Worm (Caenorhabditis elegans) whole organism, late embryonic: Measurements from ENCODE around the gene F28C1.1.

Source experiments
- C08G9.2 ChIP-seq: sonication (generic microtip); optimal IDR thresholded peaks from 2 replicates; lab custom pipeline; 2016; ENCODE audit warnings: mild to moderate bottlenecking, missing genetic modification characterization, moderate library complexity, missing compliant biosample characterization
- C38D4.7 ChIP-seq: fragments of 200-800 bp; sonication (Bioruptor generic); optimal IDR thresholded peaks from 2 replicates; lab custom pipeline; 2018; ENCODE audit warnings: mild to moderate bottlenecking, missing genetic modification characterization, moderate library complexity, missing compliant biosample characterization
- F13H6.1 ChIP-seq: sonication (generic microtip); optimal IDR thresholded peaks from 2 replicates; lab custom pipeline; 2016; ENCODE audit warnings: missing genetic modification characterization, missing compliant biosample characterization
- K02D7.2 ChIP-seq: sonication (generic microtip); optimal IDR thresholded peaks from 2 replicates; lab custom pipeline; 2017; ENCODE audit warnings: mild to moderate bottlenecking, missing genetic modification characterization, missing compliant biosample characterization
- K09A11.1 ChIP-seq: sonication (generic microtip); optimal IDR thresholded peaks from 2 replicates; lab custom pipeline; 2017; ENCODE audit warnings: antibody characterized with exemption, mild to moderate bottlenecking, missing genetic modification characterization, missing compliant biosample characterization; ENCODE audit not compliant: insufficient read depth
- Y22D7AL.16 ChIP-seq: sonication (generic microtip); optimal IDR thresholded peaks from 2 replicates; lab custom pipeline; 2016; ENCODE audit warnings: missing genetic modification characterization, missing compliant biosample characterization
- ahr-1 ChIP-seq: sonication (generic microtip); optimal IDR thresholded peaks from 2 replicates; lab custom pipeline; 2016; ENCODE audit warnings: missing genetic modification characterization, missing compliant biosample characterization
- ama-1 ChIP-seq: fragments of 150-350 bp; optimal IDR thresholded peaks from 2 replicates; lab custom pipeline; 2014
- ceh-14 ChIP-seq: sonication (generic microtip); optimal IDR thresholded peaks from 2 replicates; lab custom pipeline; 2016; ENCODE audit warnings: missing genotype, missing genetic modification characterization, missing compliant biosample characterization
- ceh-30 ChIP-seq: fragments of 150-350 bp; optimal IDR thresholded peaks from 2 replicates; lab custom pipeline; 2014; ENCODE audit warnings: missing biosample characterization, missing genetic modification characterization
- ceh-31 ChIP-seq: sonication (generic microtip); optimal IDR thresholded peaks from 2 replicates; lab custom pipeline; 2016; ENCODE audit warnings: missing genetic modification characterization, missing compliant biosample characterization
- ceh-48 ChIP-seq: sonication (generic microtip); optimal IDR thresholded peaks from 2 replicates; lab custom pipeline; 2016; ENCODE audit warnings: missing genetic modification characterization, inconsistent platforms, missing compliant biosample characterization
- ceh-9 ChIP-seq: sonication (generic microtip); optimal IDR thresholded peaks from 2 replicates; lab custom pipeline; 2016; ENCODE audit warnings: mild to moderate bottlenecking, missing genetic modification characterization, inconsistent platforms, missing compliant biosample characterization
- dmd-4 ChIP-seq: sonication (generic microtip); optimal IDR thresholded peaks from 2 replicates; lab custom pipeline; 2016; ENCODE audit warnings: borderline replicate concordance, missing genetic modification characterization, missing compliant biosample characterization
- dve-1 ChIP-seq: sonication (generic microtip); optimal IDR thresholded peaks from 2 replicates; lab custom pipeline; 2017; ENCODE audit warnings: antibody characterized with exemption, mild to moderate bottlenecking, missing genetic modification characterization, missing compliant biosample characterization
- ets-4 ChIP-seq: sonication (generic microtip); optimal IDR thresholded peaks from 2 replicates; lab custom pipeline; 2016; ENCODE audit warnings: missing genetic modification characterization, missing compliant biosample characterization
- eyg-1 ChIP-seq: sonication (generic microtip); optimal IDR thresholded peaks from 2 replicates; lab custom pipeline; 2016; ENCODE audit warnings: missing genotype, missing genetic modification characterization, missing compliant biosample characterization
- fax-1 ChIP-seq: sonication (generic microtip); optimal IDR thresholded peaks from 2 replicates; lab custom pipeline; 2016; ENCODE audit warnings: missing genotype, missing genetic modification characterization, missing compliant biosample characterization
- fkh-10 ChIP-seq: fragments of 150-350 bp; optimal IDR thresholded peaks from 2 replicates; lab custom pipeline; 2014; ENCODE audit warnings: missing biosample characterization, missing genetic modification reagents, missing genetic modification characterization
- fkh-6 ChIP-seq: sonication (generic microtip); optimal IDR thresholded peaks from 2 replicates; lab custom pipeline; 2016; ENCODE audit warnings: missing genetic modification characterization, missing compliant biosample characterization
- hlh-13 ChIP-seq: fragments of 200-800 bp; sonication (Bioruptor generic); optimal IDR thresholded peaks from 2 replicates; lab custom pipeline; 2018; ENCODE audit warnings: mild to moderate bottlenecking, missing genetic modification characterization, missing compliant biosample characterization
- hlh-15 ChIP-seq: sonication (generic microtip); optimal IDR thresholded peaks from 2 replicates; lab custom pipeline; 2016; ENCODE audit warnings: missing genetic modification characterization, missing compliant biosample characterization
- hlh-30 ChIP-seq: sonication (generic microtip); optimal IDR thresholded peaks from 2 replicates; lab custom pipeline; 2017; ENCODE audit warnings: antibody characterized with exemption, missing genetic modification characterization, missing compliant biosample characterization; ENCODE audit not compliant: insufficient read depth
- hlh-6 ChIP-seq: sonication (generic microtip); optimal IDR thresholded peaks from 2 replicates; lab custom pipeline; 2016; ENCODE audit warnings: missing genotype, missing genetic modification characterization, missing compliant biosample characterization
- lin-11 ChIP-seq: fragments of 200-800 bp; sonication (Bioruptor generic); optimal IDR thresholded peaks from 2 replicates; lab custom pipeline; 2018; ENCODE audit warnings: mild to moderate bottlenecking, missing genetic modification characterization, missing compliant biosample characterization
- madf-2 ChIP-seq: sonication (generic microtip); optimal IDR thresholded peaks from 2 replicates; lab custom pipeline; 2017; ENCODE audit warnings: missing genetic modification characterization, missing compliant biosample characterization
- nfya-1 ChIP-seq: sonication (generic microtip); optimal IDR thresholded peaks from 2 replicates; lab custom pipeline; 2017; ENCODE audit warnings: missing genetic modification characterization, mild to moderate bottlenecking, missing compliant biosample characterization, antibody characterized with exemption, moderate library complexity
- nhr-11 ChIP-seq: fragments of 150-350 bp; optimal IDR thresholded peaks from 2 replicates; lab custom pipeline; 2014; ENCODE audit warnings: missing biosample characterization, missing genetic modification characterization
- nhr-232 ChIP-seq: sonication (generic microtip); optimal IDR thresholded peaks from 2 replicates; lab custom pipeline; 2016; ENCODE audit warnings: missing genetic modification characterization, missing compliant biosample characterization
- npax-4 ChIP-seq: sonication (generic microtip); optimal IDR thresholded peaks from 2 replicates; lab custom pipeline; 2016; ENCODE audit warnings: missing genetic modification characterization, missing compliant biosample characterization
- pat-9 ChIP-seq: fragments of 200-800 bp; sonication (Bioruptor generic); optimal IDR thresholded peaks from 2 replicates; lab custom pipeline; 2018; ENCODE audit warnings: mild to moderate bottlenecking, missing genetic modification characterization, moderate library complexity, missing compliant biosample characterization
- pax-1 ChIP-seq: fragments of 150-350 bp; optimal IDR thresholded peaks from 2 replicates; lab custom pipeline; 2014; ENCODE audit warnings: missing biosample characterization, missing genetic modification characterization
- pha-2 ChIP-seq: sonication (generic microtip); optimal IDR thresholded peaks from 2 replicates; lab custom pipeline; 2017; ENCODE audit warnings: mild to moderate bottlenecking, missing genetic modification characterization, missing compliant biosample characterization
- pha-4 ChIP-seq: fragments of 150-350 bp; optimal IDR thresholded peaks from 2 replicates; lab custom pipeline; 2018; ENCODE audit warnings: missing biosample characterization, missing genetic modification reagents, missing genetic modification characterization
- pqm-1 ChIP-seq: sonication (generic microtip); optimal IDR thresholded peaks from 2 replicates; lab custom pipeline; 2016; ENCODE audit warnings: missing genetic modification characterization, missing compliant biosample characterization
- pros-1 ChIP-seq: fragments of 150-350 bp; optimal IDR thresholded peaks from 2 replicates; lab custom pipeline; 2014; ENCODE audit warnings: missing biosample characterization, missing genetic modification reagents, missing genetic modification characterization
- sdc-2 ChIP-seq: sonication (generic microtip); optimal IDR thresholded peaks from 2 replicates; lab custom pipeline; 2016; ENCODE audit warnings: missing genotype, missing genetic modification characterization, missing compliant biosample characterization
- sox-2 ChIP-seq: fragments of 200-800 bp; sonication (Bioruptor generic); IDR thresholded peaks from 2 replicates; pipeline ENCODE4 v1.3.6; 2022; ENCODE audit warnings: missing genetic modification reagents, missing genetic modification characterization, missing compliant biosample characterization
- sox-4 ChIP-seq: sonication (generic microtip); optimal IDR thresholded peaks from 2 replicates; lab custom pipeline; 2017; ENCODE audit warnings: mild to moderate bottlenecking, missing genetic modification characterization, inconsistent platforms, missing compliant biosample characterization
- syd-9 ChIP-seq: sonication (generic microtip); optimal IDR thresholded peaks from 2 replicates; lab custom pipeline; 2016; ENCODE audit warnings: mild to moderate bottlenecking, missing genetic modification characterization, moderate library complexity, missing compliant biosample characterization
- tbx-2 ChIP-seq: sonication (generic microtip); optimal IDR thresholded peaks from 2 replicates; lab custom pipeline; 2016; ENCODE audit warnings: missing genetic modification characterization, missing compliant biosample characterization
- tbx-7 ChIP-seq: sonication (generic microtip); optimal IDR thresholded peaks from 2 replicates; lab custom pipeline; 2016; ENCODE audit warnings: missing genotype, missing genetic modification characterization, missing compliant biosample characterization
- ttx-3 ChIP-seq: sonication (generic microtip); optimal IDR thresholded peaks from 2 replicates; lab custom pipeline; 2016; ENCODE audit warnings: missing genetic modification reagents, missing genetic modification characterization, missing compliant biosample characterization
- unc-3 ChIP-seq, 2 experiments: fragments of 200-800 bp in 1 of 2; sonication (Bioruptor generic) in 1 of 2; sonication (generic microtip) in 1 of 2; conservative IDR thresholded peaks in 1 of 2; optimal IDR thresholded peaks in 1 of 2; 2 replicates each; pipeline versions ENCODE4 v1.3.6 to Lab custom; 2016 to 2022; ENCODE audit warnings: missing compliant biosample characterization in 2 of 2, missing genetic modification characterization in 2 of 2, missing genetic modification reagents in 1 of 2
- unc-42 ChIP-seq: sonication (generic microtip); optimal IDR thresholded peaks from 2 replicates; lab custom pipeline; 2016; ENCODE audit warnings: missing genotype, missing genetic modification characterization, missing compliant biosample characterization
- unc-55 ChIP-seq: sonication (generic microtip); optimal IDR thresholded peaks from 2 replicates; lab custom pipeline; 2017; ENCODE audit warnings: missing biosample characterization, missing genetic modification reagents, missing genetic modification characterization

F28C1.1 gene

ce11 chrV:12408525-12408924, 42.1 kb upstream of the F28C1.1 start, which contains the start of gene cdr-4:
Gene cdr-4 (minus strand): TSS chrV:12408625.
- TF ChIP-seq sdc-2 (tag; lab: Kevin White, UChicago): no peak
- TF ChIP-seq hlh-6: no peak
- TF ChIP-seq ceh-30: no peak
- TF ChIP-seq nfya-1: no peak
- no peak for TF ChIP-seq pha-4 (tag; lab: Kevin White, UChicago)
- TF ChIP-seq K09A11.1 (tag; lab: Kevin White, UChicago): no peak
- no peak for TF ChIP-seq unc-55 (GFP tag; lab: Kevin White, UChicago)
- no peak for TF ChIP-seq nhr-232 (tag; lab: Kevin White, UChicago)

DNA sequence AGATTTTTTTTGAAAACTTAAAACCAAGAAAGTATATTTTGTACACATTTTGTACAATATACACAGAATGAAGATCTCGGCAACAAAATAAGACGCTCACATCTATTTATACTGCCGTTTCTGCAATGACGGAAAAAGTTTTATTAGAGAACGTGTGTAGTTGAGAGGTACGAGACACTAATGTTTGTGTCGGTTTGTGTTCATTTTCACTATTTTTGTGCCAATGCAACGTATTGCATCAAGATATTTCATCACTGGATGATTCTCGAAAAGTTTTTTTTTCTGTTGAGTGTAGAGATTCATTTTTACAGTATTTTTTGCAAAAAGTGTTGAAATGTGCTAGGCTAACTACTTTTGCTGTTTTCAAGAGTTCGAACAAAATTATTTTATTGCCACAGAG, 41.6 kb upstream of the F28C1.1 start:
- no peak for TF ChIP-seq pax-1
- TF ChIP-seq pha-4 (tag; lab: Kevin White, UChicago): no peak
- TF ChIP-seq syd-9: no peak
- TF ChIP-seq pqm-1: no peak
- TF ChIP-seq pros-1 (tag; lab: Kevin White, UChicago): no peak
- no peak for TF ChIP-seq nhr-11
- TF ChIP-seq ama-1 (lab: Kevin White, UChicago): no peak
- no peak for TF ChIP-seq dve-1 (tag; lab: Kevin White, UChicago)
- TF ChIP-seq F13H6.1 (tag; lab: Kevin White, UChicago): no peak
- TF ChIP-seq unc-42 (tag; lab: Kevin White, UChicago): no peak
- TF ChIP-seq ceh-14 (tag; lab: Kevin White, UChicago): no peak
- no peak for TF ChIP-seq tbx-2 (tag; lab: Kevin White, UChicago)
- no peak for TF ChIP-seq npax-4 (tag; lab: Kevin White, UChicago)
- no peak for TF ChIP-seq C38D4.7 (GFP tag; lab: Kevin White, UChicago)
- no peak for TF ChIP-seq sdc-2 (tag; lab: Kevin White, UChicago)
- no peak for TF ChIP-seq ceh-9 (tag; lab: Kevin White, UChicago)
- TF ChIP-seq hlh-6: no peak
- TF ChIP-seq madf-2 (tag; lab: Kevin White, UChicago): no peak
- no peak for TF ChIP-seq C08G9.2 (tag; lab: Kevin White, UChicago)
- TF ChIP-seq ceh-48 (tag; lab: Kevin White, UChicago): no peak

ce11 chrV:12410416-12411001, 40.1 kb upstream of the F28C1.1 start, which contains the start of gene hrg-2:
Gene hrg-2 (minus strand): TSS chrV:12410513.
- TF ChIP-seq dmd-4 (no peak), nhr-232 (tag; lab: Kevin White, UChicago) (no peak), fkh-10 (GFP tag; lab: Kevin White, UChicago) (no peak), hlh-30 (tag; lab: Kevin White, UChicago) (no peak), ttx-3 (no peak), unc-3 (GFP tag; conservative IDR thresholded peaks at IDR 0.05; lab: Robert Waterston, UW) (no peak), unc-3 (tag; optimal IDR thresholded peaks at IDR 0.05; lab: Kevin White, UChicago) (no peak), nhr-11 (no peak), C38D4.7 (GFP tag; lab: Kevin White, UChicago) (no peak), ahr-1 (tag; lab: Kevin White, UChicago) (no peak), hlh-15 (no peak)

DNA sequence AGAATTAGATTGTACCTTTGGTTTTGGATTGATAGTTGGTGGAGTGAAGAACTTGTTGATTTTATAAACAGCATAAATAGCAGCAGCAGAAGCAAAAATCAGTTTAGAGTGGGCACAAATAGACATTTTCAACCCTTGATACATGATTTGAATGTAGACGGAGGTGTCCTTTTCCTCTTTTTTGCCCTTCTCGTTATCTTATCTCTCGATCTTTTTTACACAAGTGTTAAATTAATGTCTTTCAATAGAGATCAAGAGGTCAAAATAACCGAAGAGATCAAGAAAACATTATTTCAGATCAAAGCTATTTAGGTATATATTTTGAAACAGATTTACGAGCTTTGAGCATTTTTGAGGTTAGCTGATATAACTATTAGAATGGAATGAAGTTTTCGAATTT, 38.7 kb upstream of the F28C1.1 start, which contains the start of gene cdr-7:
TSS of gene cdr-7 (minus strand) at position 205 of the 400 bp plus-strand sequence.
- TF ChIP-seq eyg-1: no peak
- no peak for TF ChIP-seq unc-42 (tag; lab: Kevin White, UChicago)
- TF ChIP-seq tbx-7 (tag; lab: Kevin White, UChicago): no peak
- TF ChIP-seq sox-2 (GFP tag; lab: Robert Waterston, UW): no peak
- TF ChIP-seq K02D7.2 (tag; lab: Kevin White, UChicago): no peak
- TF ChIP-seq hlh-13: no peak
- no peak for TF ChIP-seq lin-11 (tag; lab: Kevin White, UChicago)
- TF ChIP-seq fkh-6 (tag; lab: Kevin White, UChicago): no peak
- no peak for TF ChIP-seq fax-1 (tag; lab: Kevin White, UChicago)
- no peak for TF ChIP-seq ets-4 (tag; lab: Kevin White, UChicago)
- TF ChIP-seq pha-2 (tag; lab: Kevin White, UChicago): no peak
- no peak for TF ChIP-seq madf-2 (tag; lab: Kevin White, UChicago)
- TF ChIP-seq ceh-31 (tag; lab: Kevin White, UChicago): no peak
- no peak for TF ChIP-seq ttx-3
- no peak for TF ChIP-seq sox-4 (tag; lab: Kevin White, UChicago)
- TF ChIP-seq pat-9 (tag; lab: Kevin White, UChicago): no peak
- no peak for TF ChIP-seq Y22D7AL.16 (tag; lab: Kevin White, UChicago)
